Worm (Caenorhabditis elegans): ENCODE measurements around the gene F13B6.1.

Gene F13B6.1

ce11 chrIV:7505866-7506488 lies 49.7 kb downstream of the F13B6.1 start:
- TF ChIP-seq Y56A3A.18 (GFP tag; IDR thresholded peaks at IDR 0.05): 0 out of 2 replicates have a peak, but pooled peaks have one; percentile 21
- TF ChIP-seq T07F8.4 (tag; optimal IDR thresholded peaks at IDR 0.05): no peak
- peak; percentile 19; the same call in 1 of the 2 replicates for TF ChIP-seq let-526 (GFP tag; IDR thresholded peaks at IDR 0.05)
- TF ChIP-seq madf-6 (GFP tag; IDR thresholded peaks at IDR 0.05): peak; percentile 48
- TF ChIP-seq ztf-25 (GFP tag; IDR thresholded peaks at IDR 0.05): no peak
- peak in 1 of 3 experiments; percentile 20 for TF ChIP-seq lin-35 (GFP tag; optimal IDR thresholded peaks at IDR 0.05)
- peak; percentile 25; the same call in 1 of the 2 replicates for TF ChIP-seq attf-3 (GFP tag; conservative IDR thresholded peaks at IDR 0.05)
- TF ChIP-seq B0035.1 (tag; optimal IDR thresholded peaks at IDR 0.05): peak; percentile 10
- TF ChIP-seq tbp1 (GFP tag; optimal IDR thresholded peaks at IDR 0.05): peak; percentile 39
- peak; percentile 36 for TF ChIP-seq pha-4 (tag; optimal IDR thresholded peaks at IDR 0.05)
- TF ChIP-seq let-607 (tag; optimal IDR thresholded peaks at IDR 0.05): no peak
- no peak for TF ChIP-seq ceh-91 (GFP tag; IDR thresholded peaks at IDR 0.05)
- peak; percentile 86 for TF ChIP-seq B0336.3 (GFP tag; IDR thresholded peaks at IDR 0.05)
- no peak for TF ChIP-seq lag-1 (GFP tag; IDR thresholded peaks at IDR 0.05)
- TF ChIP-seq rcor-1 (GFP tag; IDR thresholded peaks at IDR 0.05): peak; percentile 24
- TF ChIP-seq aptf-2 (GFP tag; conservative IDR thresholded peaks at IDR 0.05): no peak
- no peak for TF ChIP-seq nfya-1 (tag; optimal IDR thresholded peaks at IDR 0.05; ENCODE audit: borderline replicate concordance, insufficient read depth)
- TF ChIP-seq dox-1 (GFP tag; IDR thresholded peaks at IDR 0.05): no peak
- no peak for TF ChIP-seq xnd-1 (tag; optimal IDR thresholded peaks at IDR 0.05)
- no peak for TF ChIP-seq ztf-6 (GFP tag; IDR thresholded peaks at IDR 0.05)
- peak; percentile 52 for TF ChIP-seq madf-10 (tag; optimal IDR thresholded peaks at IDR 0.05)
- TF ChIP-seq K11D2.4 (GFP tag; IDR thresholded peaks at IDR 0.05): no peak
- peak; percentile 88 for TF ChIP-seq repo-1 (tag; optimal IDR thresholded peaks at IDR 0.05)
- peak; percentile 36 for TF ChIP-seq F10E7.11 (tag; optimal IDR thresholded peaks at IDR 0.05)
- TF ChIP-seq hlh-12 (tag; optimal IDR thresholded peaks at IDR 0.05): no peak
- TF ChIP-seq T26A5.8 (tag; optimal IDR thresholded peaks at IDR 0.05): peak; percentile 68
- TF ChIP-seq nhr-27 (tag; optimal IDR thresholded peaks at IDR 0.05): peak; percentile 54
- no peak for TF ChIP-seq dpff-1 (tag; optimal IDR thresholded peaks at IDR 0.05)
- peak; percentile 50 for TF ChIP-seq attf-6 (GFP tag; IDR thresholded peaks at IDR 0.05)
- TF ChIP-seq F57C9.4 (tag; optimal IDR thresholded peaks at IDR 0.05): peak; percentile 43
- peak; percentile 38 for TF ChIP-seq nhr-90 (tag; optimal IDR thresholded peaks at IDR 0.05)
- TF ChIP-seq F39B2.1 (GFP tag; IDR thresholded peaks at IDR 0.05): 0 out of 2 replicates have a peak, but pooled peaks have one; percentile 40
- no peak for TF ChIP-seq nfya-2 (GFP tag; IDR thresholded peaks at IDR 0.05)
- TF ChIP-seq F49E8.2 (tag; optimal IDR thresholded peaks at IDR 0.05; ENCODE audit: insufficient read depth): peak; percentile 59
- no peak for TF ChIP-seq snpc-1.1 (tag; optimal IDR thresholded peaks at IDR 0.05; ENCODE audit: insufficient read depth)
- no peak for TF ChIP-seq mel-28 (tag; optimal IDR thresholded peaks at IDR 0.05; ENCODE audit: borderline replicate concordance)
- no peak for TF ChIP-seq ceh-58 (GFP tag; IDR thresholded peaks at IDR 0.05)
- TF ChIP-seq Y53F4B.3 (GFP tag; IDR thresholded peaks at IDR 0.05): no peak
- peak; percentile 48; the same call in 1 of the 2 replicates for TF ChIP-seq C06A6.2 (GFP tag; conservative IDR thresholded peaks at IDR 0.05)
- TF ChIP-seq rpc-1 (optimal IDR thresholded peaks at IDR 0.05): no peak
- no peak for TF ChIP-seq rpc-1 (tag; optimal IDR thresholded peaks at IDR 0.05)
- TF ChIP-seq B0261.1 (tag; optimal IDR thresholded peaks at IDR 0.05): no peak
- peak; percentile 61; the same call in 1 of the 2 replicates for TF ChIP-seq pbrm-1 (GFP tag; IDR thresholded peaks at IDR 0.05)
- TF ChIP-seq mcd-1 (GFP tag; IDR thresholded peaks at IDR 0.05): no peak; the same call in none of the 2 replicates
- no peak for TF ChIP-seq gei-17 (GFP tag; optimal IDR thresholded peaks at IDR 0.05)
- TF ChIP-seq akir-1 (GFP tag; optimal IDR thresholded peaks at IDR 0.05): no peak
- peak; percentile 78 for TF ChIP-seq hrde-1 (tag; optimal IDR thresholded peaks at IDR 0.05; ENCODE audit: borderline replicate concordance)

Measured in whole organism, young adult.